Fruit fly (Drosophila melanogaster) whole organism, embryonic: ENCODE measurements around the gene CG14960.

ENCODE experiments used
- CG1024 ChIP-seq: fragments of 200-800 bp; sonication (Bioruptor generic); IDR thresholded peaks from 2 replicates; pipeline ENCODE4 v1.3.6; 2022; ENCODE audit warnings: missing biosample characterization, missing genetic modification characterization
- CG11723 ChIP-seq: fragments of 200-800 bp; sonication (Bioruptor generic); optimal IDR thresholded peaks from 2 replicates; lab custom pipeline; 2017; ENCODE audit warnings: missing biosample characterization, mild to moderate bottlenecking, missing genetic modification characterization
- CG12391 ChIP-seq: fragments of 200-800 bp; sonication (Bioruptor generic); optimal IDR thresholded peaks from 3 replicates; lab custom pipeline; 2018; ENCODE audit warnings: missing biosample characterization, mild to moderate bottlenecking, missing genetic modification characterization, moderate library complexity
- CG14014 ChIP-seq: fragments of 200-800 bp; sonication (Bioruptor generic); IDR thresholded peaks from 2 replicates; pipeline ENCODE4 v1.3.6; 2022; ENCODE audit warnings: missing biosample characterization, missing genetic modification characterization
- CG15479 ChIP-seq: fragments of 200-800 bp; sonication (Bioruptor generic); optimal IDR thresholded peaks from 3 replicates; lab custom pipeline; 2019; ENCODE audit warnings: missing biosample characterization, mild to moderate bottlenecking, missing genetic modification characterization, moderate library complexity
- CG1647 ChIP-seq: fragments of 200-800 bp; sonication (Bioruptor generic); optimal IDR thresholded peaks from 3 replicates; lab custom pipeline; 2016; ENCODE audit warnings: missing biosample characterization, missing genetic modification characterization
- CG17361 ChIP-seq: fragments of 200-800 bp; sonication (Bioruptor generic); IDR thresholded peaks from 3 replicates; pipeline ENCODE4 v1.3.6; 2022; ENCODE audit warnings: missing biosample characterization, missing genetic modification characterization
- CG2199 ChIP-seq: fragments of 200-800 bp; sonication (Bioruptor generic); IDR thresholded peaks from 3 replicates; pipeline ENCODE4 v1.3.6; 2022; ENCODE audit warnings: missing biosample characterization, missing genetic modification characterization
- CG3407 ChIP-seq: fragments of 200-800 bp; sonication (Bioruptor generic); optimal IDR thresholded peaks from 2 replicates; lab custom pipeline; 2018; ENCODE audit warnings: missing biosample characterization, mild to moderate bottlenecking, missing genetic modification characterization
- CG34224 ChIP-seq: fragments of 200-800 bp; sonication (Bioruptor generic); IDR thresholded peaks from 3 replicates; pipeline ENCODE4 v1.3.6; 2022; ENCODE audit warnings: missing biosample characterization, missing genetic modification characterization; ENCODE audit not compliant: partially characterized antibody
- CG4617 ChIP-seq: fragments of 200-800 bp; sonication (Bioruptor generic); optimal IDR thresholded peaks from 3 replicates; lab custom pipeline; 2016; ENCODE audit warnings: missing biosample characterization, missing genetic modification characterization, borderline replicate concordance
- CG6791 ChIP-seq: fragments of 200-800 bp; sonication (Bioruptor generic); IDR thresholded peaks from 3 replicates; pipeline ENCODE4 v1.3.6; 2022; ENCODE audit warnings: missing biosample characterization, missing genetic modification characterization; ENCODE audit not compliant: partially characterized antibody
- CG7271 ChIP-seq: fragments of 200-800 bp; sonication (Bioruptor generic); optimal IDR thresholded peaks from 2 replicates; lab custom pipeline; 2018; ENCODE audit warnings: missing biosample characterization, mild to moderate bottlenecking, missing genetic modification characterization, moderate library complexity
- CG7963 ChIP-seq: fragments of 200-800 bp; sonication (Bioruptor generic); IDR thresholded peaks from 3 replicates; pipeline ENCODE4 v1.3.6; 2022; ENCODE audit warnings: missing biosample characterization, missing genetic modification characterization; ENCODE audit not compliant: partially characterized antibody
- CG9876 ChIP-seq: fragments of 200-800 bp; sonication (Bioruptor generic); optimal IDR thresholded peaks from 2 replicates; lab custom pipeline; 2016; ENCODE audit warnings: missing biosample characterization, missing genetic modification characterization
- Dll ChIP-seq: fragments of 200-800 bp; sonication (Bioruptor generic); IDR thresholded peaks from 4 replicates; pipeline ENCODE4 v1.3.6; 2022; ENCODE audit warnings: missing biosample characterization, missing genetic modification characterization; ENCODE audit not compliant: partially characterized antibody
- Fer2 ChIP-seq: fragments of 200-800 bp; sonication (Bioruptor generic); optimal IDR thresholded peaks from 2 replicates; lab custom pipeline; 2018; ENCODE audit warnings: missing biosample characterization, mild to moderate bottlenecking, missing genetic modification characterization, moderate library complexity
- Hand ChIP-seq: fragments of 200-800 bp; sonication (Bioruptor generic); optimal IDR thresholded peaks from 2 replicates; lab custom pipeline; 2017; ENCODE audit warnings: mild to moderate bottlenecking, missing biosample characterization, missing genetic modification reagents, missing genetic modification characterization
- MTF-1 ChIP-seq: fragments of 200-800 bp; sonication (Bioruptor generic); optimal IDR thresholded peaks from 2 replicates; lab custom pipeline; 2018; ENCODE audit warnings: missing biosample characterization, mild to moderate bottlenecking, missing genetic modification characterization, borderline replicate concordance
- Med ChIP-seq: fragments of 200-800 bp; sonication (Bioruptor generic); peaks from one replicate; lab custom pipeline; 2016; ENCODE audit warnings: missing biosample characterization, missing genetic modification characterization, mild to moderate bottlenecking, inconsistent platforms, moderate library complexity
- Nf-YC ChIP-seq: fragments of 200-800 bp; optimal IDR thresholded peaks from 3 replicates; lab custom pipeline; 2019; ENCODE audit warnings: missing biosample characterization, mild to moderate bottlenecking, missing genetic modification characterization, moderate library complexity
- Oaz ChIP-seq: fragments of 200-800 bp; sonication (Bioruptor generic); IDR thresholded peaks from 2 replicates; pipeline ENCODE4 v1.3.6; 2022; ENCODE audit warnings: missing biosample characterization, missing genetic modification characterization
- PHDP ChIP-seq: fragments of 200-800 bp; sonication (Bioruptor generic); optimal IDR thresholded peaks from 3 replicates; lab custom pipeline; 2018; ENCODE audit warnings: missing biosample characterization, mild to moderate bottlenecking, missing genetic modification characterization, moderate library complexity
- Pdp1 ChIP-seq, 2 experiments: fragments of 200-800 bp; sonication (Bioruptor generic); optimal IDR thresholded peaks; 3 replicates each; lab custom pipeline; 2016; ENCODE audit warnings: missing biosample characterization in 2 of 2, missing genetic modification characterization in 2 of 2, mild to moderate bottlenecking in 1 of 2, moderate library complexity in 1 of 2
- Scr ChIP-seq: fragments of 200-800 bp; sonication (Bioruptor generic); IDR thresholded peaks from 2 replicates; pipeline ENCODE4 v1.3.6; 2022; ENCODE audit warnings: missing biosample characterization, missing genetic modification characterization; ENCODE audit not compliant: partially characterized antibody
- Ssrp ChIP-seq: fragments of 200-800 bp; sonication (Bioruptor generic); optimal IDR thresholded peaks from 2 replicates; lab custom pipeline; 2018; ENCODE audit warnings: missing biosample characterization, mild to moderate bottlenecking, missing genetic modification characterization, moderate library complexity
- ap ChIP-seq: fragments of 200-800 bp; sonication (Bioruptor generic); IDR thresholded peaks from 2 replicates; pipeline ENCODE4 v1.3.6; 2022; ENCODE audit warnings: missing biosample characterization, missing genetic modification characterization
- bowl ChIP-seq: fragments of 200-800 bp; sonication (Bioruptor generic); IDR thresholded peaks from 2 replicates; pipeline ENCODE4 v1.3.6; 2022; ENCODE audit warnings: missing biosample characterization, missing genetic modification characterization
- bsh ChIP-seq, 2 experiments: fragments of 200-800 bp; sonication (Bioruptor generic); optimal IDR thresholded peaks; 2 replicates each; lab custom pipeline; 2017 to 2018; ENCODE audit warnings: mild to moderate bottlenecking in 2 of 2, missing biosample characterization in 2 of 2, missing genetic modification characterization in 2 of 2, moderate library complexity in 1 of 2
- cad ChIP-seq: fragments of >200 bp; optimal IDR thresholded peaks from 2 replicates; lab custom pipeline; 2017; ENCODE audit warnings: missing biosample characterization, missing genetic modification characterization
- cato ChIP-seq: fragments of 200-800 bp; sonication (Bioruptor generic); optimal IDR thresholded peaks from 2 replicates; lab custom pipeline; 2016; ENCODE audit warnings: missing biosample characterization, missing genetic modification characterization, borderline replicate concordance
- cg ChIP-seq: fragments of 200-800 bp; sonication (Bioruptor generic); optimal IDR thresholded peaks from 3 replicates; lab custom pipeline; 2019; ENCODE audit warnings: missing biosample characterization, mild to moderate bottlenecking, missing genetic modification characterization, moderate library complexity
- chinmo ChIP-seq: fragments of 200-800 bp; sonication (Bioruptor generic); IDR thresholded peaks from 4 replicates; pipeline ENCODE4 v1.3.6; 2022; ENCODE audit warnings: missing biosample characterization, missing genetic modification characterization; ENCODE audit not compliant: partially characterized antibody
- disco-r ChIP-seq: fragments of 200-800 bp; sonication (Bioruptor generic); optimal IDR thresholded peaks from 2 replicates; lab custom pipeline; 2016; ENCODE audit warnings: missing biosample characterization, missing genetic modification characterization
- dm ChIP-seq: fragments of 200-800 bp; sonication (Bioruptor generic); optimal IDR thresholded peaks from 3 replicates; lab custom pipeline; 2016; ENCODE audit warnings: missing biosample characterization, missing genetic modification characterization
- dmrt99B ChIP-seq: fragments of 200-800 bp; sonication (Bioruptor generic); optimal IDR thresholded peaks from 2 replicates; lab custom pipeline; 2018; ENCODE audit warnings: missing biosample characterization, mild to moderate bottlenecking, missing genetic modification characterization, moderate library complexity
- gro ChIP-seq: fragments of 200-800 bp; sonication (Bioruptor generic); optimal IDR thresholded peaks from 2 replicates; lab custom pipeline; 2016; ENCODE audit warnings: missing biosample characterization, missing genetic modification characterization
- hkb ChIP-seq, 2 experiments: fragments of 200-800 bp in 1 of 2; fragments of >200 bp in 1 of 2; sonication (Bioruptor generic) in 1 of 2; IDR thresholded peaks in 1 of 2; optimal IDR thresholded peaks in 1 of 2; 2 replicates each; pipeline versions ENCODE4 v1.3.6 to Lab custom; 2017 to 2022; ENCODE audit warnings: missing biosample characterization in 1 of 2, missing genetic modification characterization in 1 of 2
- klu ChIP-seq: fragments of 200-800 bp; sonication (Bioruptor generic); IDR thresholded peaks from 2 replicates; pipeline ENCODE4 v1.3.6; 2022; ENCODE audit warnings: missing biosample characterization, missing genetic modification characterization
- nerfin-2 ChIP-seq: fragments of 200-800 bp; sonication (Bioruptor generic); IDR thresholded peaks from 2 replicates; pipeline ENCODE4 v1.3.6; 2022; ENCODE audit warnings: missing biosample characterization, missing genetic modification characterization; ENCODE audit not compliant: partially characterized antibody
- phol ChIP-seq: fragments of 200-800 bp; sonication (Bioruptor generic); optimal IDR thresholded peaks from 3 replicates; lab custom pipeline; 2018; ENCODE audit warnings: missing biosample characterization, mild to moderate bottlenecking, missing genetic modification characterization, moderate library complexity
- pros ChIP-seq: fragments of 200-800 bp; sonication (Bioruptor generic); optimal IDR thresholded peaks from 3 replicates; lab custom pipeline; 2019; ENCODE audit warnings: missing biosample characterization, mild to moderate bottlenecking, missing genetic modification characterization, moderate library complexity
- sens-2 ChIP-seq: fragments of 200-800 bp; sonication (Bioruptor generic); IDR thresholded peaks from 2 replicates; pipeline ENCODE4 v1.3.6; 2022; ENCODE audit warnings: missing biosample characterization, missing genetic modification characterization
- tna ChIP-seq: fragments of 200-800 bp; sonication (Bioruptor generic); IDR thresholded peaks from 2 replicates; pipeline ENCODE4 v1.3.6; 2022; ENCODE audit warnings: missing biosample characterization, missing genetic modification characterization; ENCODE audit not compliant: partially characterized antibody
- z ChIP-seq: fragments of 200-800 bp; sonication (Bioruptor generic); IDR thresholded peaks from 3 replicates; pipeline ENCODE4 v1.3.6; 2022; ENCODE audit warnings: missing biosample characterization, missing genetic modification characterization
- zfh1 ChIP-seq: fragments of 200-800 bp; sonication (Bioruptor generic); IDR thresholded peaks from 3 replicates; pipeline ENCODE4 v1.3.6; 2022; ENCODE audit warnings: missing biosample characterization, missing genetic modification characterization

CG14960 gene

dm6 chr3L:3222643-3223389, 48.0 kb upstream of the CG14960 start, which contains the start of the genes RpL28 and eIF1 (continued):
- TF ChIP-seq CG11723 (GFP tag; lab: Kevin White, UChicago), result peak; percentile 37
- peak; percentile 95 for TF ChIP-seq CG9876 (GFP tag; lab: Kevin White, UChicago)
- TF ChIP-seq nerfin-2 (GFP tag; lab: Robert Waterston, UW), result peak; percentile 51
- 0 out of 2 replicates have a peak, but pooled peaks have one; percentile 58 for TF ChIP-seq bowl
- peak; percentile 81 for TF ChIP-seq klu
- peak; percentile 84 for TF ChIP-seq PHDP (tag; lab: Kevin White, UChicago)
- TF ChIP-seq CG4617 (GFP tag; lab: Kevin White, UChicago), result peak; percentile 88
- 0 out of 3 replicates have a peak, but pooled peaks have one; percentile 29 for TF ChIP-seq z (GFP tag; lab: Robert Waterston, UW)
- TF ChIP-seq CG1647, result peak; percentile 91
- TF ChIP-seq bsh (GFP tag; optimal IDR thresholded peaks at IDR 0.05; lab: Kevin White, UChicago), result peak; percentile 32 to 79
- TF ChIP-seq cato (GFP tag; lab: Kevin White, UChicago), result peak; percentile 86
- peak; percentile 80 for TF ChIP-seq Oaz
- 0 out of 4 replicates have a peak, but pooled peaks have one; percentile 53 for TF ChIP-seq chinmo
- peak; percentile 77 for TF ChIP-seq Ssrp (tag; lab: Kevin White, UChicago)
- peak; percentile 81 for TF ChIP-seq Hand
- peak; percentile 45; the same call in 1 of the 3 replicates for TF ChIP-seq CG7963
- peak; percentile 49 for TF ChIP-seq CG15479 (GFP tag; lab: Kevin White, UChicago)
- TF ChIP-seq disco-r (GFP tag; lab: Kevin White, UChicago), result peak; percentile 91
- TF ChIP-seq, all 482 proteins: peak for 443

dm6 chr3L:3223390-3223914, 47.4 kb upstream of the CG14960 start:
- peak; percentile 16 for TF ChIP-seq pros (GFP tag; lab: Kevin White, UChicago)
- TF ChIP-seq dm (GFP tag; lab: Kevin White, UChicago), result peak; percentile 43
- TF ChIP-seq MTF-1 (GFP tag; lab: Kevin White, UChicago), result no peak
- no peak for TF ChIP-seq Fer2 (tag; lab: Kevin White, UChicago)
- no peak for TF ChIP-seq CG12391 (tag; lab: Kevin White, UChicago)
- TF ChIP-seq Med, result peak; percentile 6
- no peak for TF ChIP-seq cad (GFP tag; lab: Kevin White, UChicago)
- no peak for TF ChIP-seq CG17361 (GFP tag; lab: Robert Waterston, UW)
- no peak for TF ChIP-seq hkb (optimal IDR thresholded peaks at IDR 0.05; lab: Kevin White, UChicago)
- TF ChIP-seq hkb (GFP tag; IDR thresholded peaks at IDR 0.05; lab: Robert Waterston, UW), result no peak
- no peak for TF ChIP-seq Nf-YC (tag; lab: Kevin White, UChicago)
- peak in 1 of 2 experiments; percentile 32 for TF ChIP-seq Pdp1 (GFP tag; optimal IDR thresholded peaks at IDR 0.05; lab: Kevin White, UChicago)
- TF ChIP-seq zfh1, result no peak
- peak; percentile 59; the same call in 1 of the 4 replicates for TF ChIP-seq Dll (GFP tag; lab: Robert Waterston, UW)
- no peak for TF ChIP-seq dmrt99B
- peak; percentile 93 for TF ChIP-seq cg
- TF ChIP-seq CG7271 (tag; lab: Kevin White, UChicago), result no peak
- no peak for TF ChIP-seq CG9876 (GFP tag; lab: Kevin White, UChicago)
- no peak for TF ChIP-seq tna (GFP tag; lab: Robert Waterston, UW)
- peak; percentile 73 for TF ChIP-seq phol
- no peak for TF ChIP-seq CG3407 (GFP tag; lab: Kevin White, UChicago)
- TF ChIP-seq CG14014 (GFP tag; lab: Robert Waterston, UW), result no peak
- peak; percentile 2; the same call in 1 of the 2 replicates for TF ChIP-seq Scr
- TF ChIP-seq CG34224 (GFP tag; lab: Robert Waterston, UW), result 0 out of 3 replicates have a peak, but pooled peaks have one; percentile 41
- TF ChIP-seq CG2199 (GFP tag; lab: Robert Waterston, UW), result peak; percentile 93
- no peak for TF ChIP-seq gro
- TF ChIP-seq sens-2 (GFP tag; lab: Robert Waterston, UW), result no peak
- TF ChIP-seq CG1024 (GFP tag; lab: Robert Waterston, UW), result no peak
- no peak for TF ChIP-seq CG6791 (GFP tag; lab: Robert Waterston, UW)
- no peak for TF ChIP-seq ap (GFP tag; lab: Robert Waterston, UW)
